Fruit fly (Drosophila melanogaster) whole organism, embryonic: ENCODE measurements around the gene CG6034.

Source experiments
- Bteb2 ChIP-seq: fragments of 200-800 bp; sonication (Bioruptor generic); optimal IDR thresholded peaks from 2 replicates; lab custom pipeline; 2016; ENCODE audit warnings: missing biosample characterization, missing genetic modification characterization
- CG10274 ChIP-seq: fragments of 200-800 bp; sonication (Bioruptor generic); optimal IDR thresholded peaks from 3 replicates; lab custom pipeline; 2017; ENCODE audit warnings: missing biosample characterization, mild to moderate bottlenecking, missing genetic modification characterization
- CG10431 ChIP-seq: fragments of 200-800 bp; sonication (Bioruptor generic); optimal IDR thresholded peaks from 3 replicates; lab custom pipeline; 2018; ENCODE audit warnings: missing biosample characterization, mild to moderate bottlenecking, missing genetic modification characterization
- CG14710 ChIP-seq: fragments of 200-800 bp; sonication (Bioruptor generic); optimal IDR thresholded peaks from 3 replicates; lab custom pipeline; 2019; ENCODE audit warnings: missing biosample characterization, mild to moderate bottlenecking, missing genetic modification characterization, moderate library complexity
- CG1529 ChIP-seq: fragments of 200-800 bp; sonication (Bioruptor generic); optimal IDR thresholded peaks from 3 replicates; lab custom pipeline; 2018; ENCODE audit warnings: missing biosample characterization, missing genetic modification characterization
- CG15479 ChIP-seq: fragments of 200-800 bp; sonication (Bioruptor generic); optimal IDR thresholded peaks from 3 replicates; lab custom pipeline; 2019; ENCODE audit warnings: missing biosample characterization, mild to moderate bottlenecking, missing genetic modification characterization, moderate library complexity
- CG16779 ChIP-seq: fragments of 200-800 bp; sonication (Bioruptor generic); IDR thresholded peaks from 2 replicates; pipeline ENCODE4 v1.3.6; 2022; ENCODE audit warnings: missing biosample characterization, missing genetic modification characterization
- CG17912 ChIP-seq: fragments of 200-800 bp; sonication (Bioruptor generic); optimal IDR thresholded peaks from 2 replicates; lab custom pipeline; 2018; ENCODE audit warnings: missing biosample characterization, mild to moderate bottlenecking, missing genetic modification characterization
- CG31224 ChIP-seq: fragments of 200-800 bp; sonication (Bioruptor generic); IDR thresholded peaks from 2 replicates; pipeline ENCODE4 v1.3.6; 2022; ENCODE audit warnings: missing biosample characterization, missing genetic modification characterization
- CG33557 ChIP-seq: fragments of 200-800 bp; sonication (Bioruptor generic); optimal IDR thresholded peaks from 2 replicates; lab custom pipeline; 2019; ENCODE audit warnings: missing biosample characterization, mild to moderate bottlenecking, missing genetic modification characterization, moderate library complexity
- CG5245 ChIP-seq: fragments of 200-800 bp; sonication (Bioruptor generic); optimal IDR thresholded peaks from 3 replicates; lab custom pipeline; 2016; ENCODE audit warnings: missing biosample characterization, missing genetic modification characterization
- CG6654 ChIP-seq: fragments of 200-800 bp; sonication (Bioruptor generic); optimal IDR thresholded peaks from 2 replicates; lab custom pipeline; 2017; ENCODE audit warnings: missing biosample characterization, mild to moderate bottlenecking, missing genetic modification characterization
- CG6791 ChIP-seq: fragments of 200-800 bp; sonication (Bioruptor generic); IDR thresholded peaks from 3 replicates; pipeline ENCODE4 v1.3.6; 2022; ENCODE audit warnings: missing biosample characterization, missing genetic modification characterization; ENCODE audit not compliant: partially characterized antibody
- CG7357 ChIP-seq: fragments of 200-800 bp; sonication (Bioruptor generic); IDR thresholded peaks from 3 replicates; pipeline ENCODE4 v1.3.6; 2022; ENCODE audit warnings: missing biosample characterization, missing genetic modification characterization
- CG7556 ChIP-seq: fragments of 200-800 bp; sonication (Bioruptor generic); optimal IDR thresholded peaks from 2 replicates; lab custom pipeline; 2017; ENCODE audit warnings: missing biosample characterization, mild to moderate bottlenecking, missing genetic modification characterization
- CG7786 ChIP-seq: fragments of 200-800 bp; sonication (Bioruptor generic); optimal IDR thresholded peaks from 2 replicates; lab custom pipeline; 2016; ENCODE audit warnings: missing biosample characterization, missing genetic modification characterization
- CG8924 ChIP-seq: fragments of 200-800 bp; optimal IDR thresholded peaks from 3 replicates; lab custom pipeline; 2019; ENCODE audit warnings: missing biosample characterization, mild to moderate bottlenecking, missing genetic modification characterization, moderate library complexity
- CG9215 ChIP-seq: fragments of 200-800 bp; sonication (Bioruptor generic); IDR thresholded peaks from 2 replicates; pipeline ENCODE4 v1.3.6; 2022; ENCODE audit warnings: missing biosample characterization, missing genetic modification characterization
- Dbx ChIP-seq: fragments of 200-800 bp; sonication (Bioruptor generic); IDR thresholded peaks from 3 replicates; pipeline ENCODE4 v1.3.6; 2022; ENCODE audit warnings: missing biosample characterization, missing genetic modification characterization
- Dfd ChIP-seq, 2 experiments: fragments of >200 bp; optimal IDR thresholded peaks; 2 replicates each; lab custom pipeline; 2017; ENCODE audit warnings: missing biosample characterization in 2 of 2, missing genetic modification characterization in 2 of 2
- Dref ChIP-seq: fragments of 200-800 bp; sonication (Bioruptor generic); IDR thresholded peaks from 2 replicates; pipeline ENCODE4 v1.3.6; 2022; ENCODE audit warnings: missing biosample characterization, missing genetic modification characterization
- Ets97D ChIP-seq: fragments of 200-800 bp; sonication (Bioruptor generic); optimal IDR thresholded peaks from 3 replicates; lab custom pipeline; 2016; ENCODE audit warnings: missing biosample characterization, missing genetic modification characterization
- HLHmδ ChIP-seq: fragments of 200-800 bp; sonication (Bioruptor generic); optimal IDR thresholded peaks from 2 replicates; lab custom pipeline; 2018; ENCODE audit warnings: missing biosample characterization, mild to moderate bottlenecking, missing genetic modification characterization, moderate library complexity
- Hr78 ChIP-seq, 2 experiments: fragments of 200-800 bp in 1 of 2; fragments of >200 bp in 1 of 2; sonication (Bioruptor generic) in 1 of 2; optimal IDR thresholded peaks; 2 replicates each; lab custom pipeline; 2017 to 2019; ENCODE audit warnings: missing biosample characterization in 2 of 2, missing genetic modification characterization in 2 of 2, mild to moderate bottlenecking in 1 of 2, moderate library complexity in 1 of 2
- Max ChIP-seq: fragments of 200-800 bp; sonication (Bioruptor generic); optimal IDR thresholded peaks from 2 replicates; lab custom pipeline; 2016; ENCODE audit warnings: missing biosample characterization, mild to moderate bottlenecking, missing genetic modification characterization
- NFAT ChIP-seq: fragments of 200-800 bp; sonication (Bioruptor generic); IDR thresholded peaks from 2 replicates; pipeline ENCODE4 v1.3.6; 2022; ENCODE audit warnings: missing biosample characterization, missing genetic modification characterization
- NK7.1 ChIP-seq: fragments of 200-800 bp; sonication (Bioruptor generic); optimal IDR thresholded peaks from 3 replicates; lab custom pipeline; 2016; ENCODE audit warnings: missing biosample characterization, missing genetic modification characterization
- PHDP ChIP-seq: fragments of 200-800 bp; sonication (Bioruptor generic); optimal IDR thresholded peaks from 3 replicates; lab custom pipeline; 2018; ENCODE audit warnings: missing biosample characterization, mild to moderate bottlenecking, missing genetic modification characterization, moderate library complexity
- Spps ChIP-seq: fragments of 200-800 bp; sonication (Bioruptor generic); optimal IDR thresholded peaks from 2 replicates; lab custom pipeline; 2018; ENCODE audit warnings: missing biosample characterization, mild to moderate bottlenecking, missing genetic modification characterization
- Sry-δ ChIP-seq: fragments of 200-800 bp; sonication (Bioruptor generic); optimal IDR thresholded peaks from 2 replicates; lab custom pipeline; 2016; ENCODE audit warnings: missing biosample characterization, missing genetic modification characterization
- Vsx1 ChIP-seq: fragments of 200-800 bp; sonication (Bioruptor generic); optimal IDR thresholded peaks from 2 replicates; lab custom pipeline; 2017; ENCODE audit warnings: missing biosample characterization, mild to moderate bottlenecking, missing genetic modification characterization, missing genetic modification reagents
- aop ChIP-seq: fragments of 200-800 bp; sonication (Bioruptor generic); IDR thresholded peaks from 2 replicates; pipeline ENCODE4 v1.3.6; 2022; ENCODE audit warnings: missing biosample characterization, missing genetic modification characterization
- cato ChIP-seq: fragments of 200-800 bp; sonication (Bioruptor generic); optimal IDR thresholded peaks from 2 replicates; lab custom pipeline; 2016; ENCODE audit warnings: missing biosample characterization, missing genetic modification characterization, borderline replicate concordance
- chif ChIP-seq, 2 experiments: fragments of 200-800 bp; sonication (Bioruptor generic); optimal IDR thresholded peaks; 3 replicates each; lab custom pipeline; 2016; ENCODE audit warnings: missing biosample characterization in 2 of 2, missing genetic modification characterization in 2 of 2
- chn ChIP-seq: fragments of 200-800 bp; sonication (Bioruptor generic); optimal IDR thresholded peaks from 2 replicates; lab custom pipeline; 2016; ENCODE audit warnings: missing biosample characterization, missing genetic modification characterization
- corto ChIP-seq: fragments of 200-800 bp; sonication (Bioruptor generic); optimal IDR thresholded peaks from 2 replicates; lab custom pipeline; 2016; ENCODE audit warnings: missing biosample characterization, mild to moderate bottlenecking, missing genetic modification characterization, moderate library complexity
- crol ChIP-seq: fragments of 200-800 bp; sonication (Bioruptor generic); IDR thresholded peaks from 2 replicates; pipeline ENCODE4 v1.3.6; 2022; ENCODE audit warnings: missing biosample characterization, missing genetic modification characterization
- gcm ChIP-seq: fragments of 200-800 bp; sonication (Bioruptor generic); optimal IDR thresholded peaks from 2 replicates; lab custom pipeline; 2019; ENCODE audit warnings: missing biosample characterization, mild to moderate bottlenecking, missing genetic modification characterization, moderate library complexity
- ham ChIP-seq: fragments of 200-800 bp; sonication (Bioruptor generic); IDR thresholded peaks from 2 replicates; pipeline ENCODE4 v1.3.6; 2022; ENCODE audit warnings: missing biosample characterization, missing genetic modification characterization
- knrl ChIP-seq: fragments of 200-800 bp; sonication (Bioruptor generic); IDR thresholded peaks from 3 replicates; pipeline ENCODE4 v1.3.6; 2022; ENCODE audit warnings: missing biosample characterization, missing genetic modification characterization; ENCODE audit not compliant: partially characterized antibody
- lola ChIP-seq, 3 experiments: fragments of >200 bp in 2 of 3; fragments of 200-800 bp in 1 of 3; sonication (Bioruptor generic) in 1 of 3; optimal IDR thresholded peaks; 2 replicates each; lab custom pipeline; 2017 to 2019; ENCODE audit warnings: missing biosample characterization in 3 of 3, missing genetic modification characterization in 3 of 3, mild to moderate bottlenecking in 1 of 3, moderate library complexity in 1 of 3
- pho ChIP-seq: fragments of 200-800 bp; sonication (Bioruptor generic); optimal IDR thresholded peaks from 2 replicates; lab custom pipeline; 2016; ENCODE audit warnings: missing biosample characterization, missing genetic modification characterization
- pros ChIP-seq: fragments of 200-800 bp; sonication (Bioruptor generic); optimal IDR thresholded peaks from 3 replicates; lab custom pipeline; 2019; ENCODE audit warnings: missing biosample characterization, mild to moderate bottlenecking, missing genetic modification characterization, moderate library complexity
- seq ChIP-seq: fragments of 200-800 bp; sonication (Bioruptor generic); IDR thresholded peaks from 2 replicates; pipeline ENCODE4 v1.3.6; 2022; ENCODE audit warnings: missing biosample characterization, missing genetic modification characterization
- sna ChIP-seq: fragments of 200-800 bp; sonication (Bioruptor generic); IDR thresholded peaks from 2 replicates; pipeline ENCODE4 v1.3.6; 2022; ENCODE audit warnings: missing biosample characterization, missing genetic modification characterization; ENCODE audit not compliant: partially characterized antibody
- trh ChIP-seq: fragments of 200-800 bp; sonication (Bioruptor generic); optimal IDR thresholded peaks from 2 replicates; lab custom pipeline; 2016; ENCODE audit warnings: missing biosample characterization, missing genetic modification characterization
- vvl ChIP-seq: fragments of 200-800 bp; sonication (Bioruptor generic); IDR thresholded peaks from 2 replicates; pipeline ENCODE4 v1.3.6; 2022; ENCODE audit warnings: missing biosample characterization, missing genetic modification characterization
- yki ChIP-seq: fragments of >200 bp; optimal IDR thresholded peaks from 3 replicates; lab custom pipeline; 2018

CG6034 gene

dm6 chr3L:17757156-17758083 is 10.8 kb upstream of the CG6034 start (continued):
- TF ChIP-seq crol (peak; percentile 88), CG6654 (GFP tag; lab: Kevin White, UChicago) (peak; percentile 75), Ets97D (peak; percentile 7), Sry-δ (GFP tag; lab: Kevin White, UChicago) (no peak), ham (GFP tag; lab: Robert Waterston, UW) (no peak), CG7357 (peak; percentile 59; the same call in 1 of the 3 replicates), Dfd (GFP tag; optimal IDR thresholded peaks at IDR 0.05; lab: Kevin White, UChicago) (no peak), CG10274 (GFP tag; lab: Kevin White, UChicago) (peak; percentile 25), CG5245 (GFP tag; lab: Kevin White, UChicago) (peak; percentile 69), chif (GFP tag; optimal IDR thresholded peaks at IDR 0.05; lab: Kevin White, UChicago) (peak; percentile 57 to 80), yki (lab: Kevin White, UChicago) (no peak), sna (GFP tag; lab: Robert Waterston, UW) (no peak), CG9215 (GFP tag; lab: Robert Waterston, UW) (no peak), Bteb2 (GFP tag; lab: Kevin White, UChicago) (no peak), Spps (tag; lab: Kevin White, UChicago) (peak; percentile 88), CG6791 (peak; percentile 40; the same call in 1 of the 3 replicates), Dref (no peak), CG8924 (tag; lab: Kevin White, UChicago) (peak; percentile 89), CG31224 (GFP tag; lab: Robert Waterston, UW) (no peak), cato (GFP tag; lab: Kevin White, UChicago) (peak; percentile 63), Hr78 (GFP tag; optimal IDR thresholded peaks at IDR 0.05; lab: Kevin White, UChicago) (peak in 1 of 2 experiments; percentile 72), vvl (GFP tag; lab: Robert Waterston, UW) (peak; percentile 78), CG10431 (GFP tag; lab: Kevin White, UChicago) (peak; percentile 80), knrl (GFP tag; lab: Robert Waterston, UW) (no peak), CG1529 (GFP tag; lab: Kevin White, UChicago) (peak; percentile 88), CG15479 (GFP tag; lab: Kevin White, UChicago) (peak; percentile 63), aop (GFP tag; lab: Robert Waterston, UW) (no peak), HLHmδ (peak; percentile 69), Dbx (GFP tag; lab: Robert Waterston, UW) (no peak), NFAT (no peak), CG16779 (GFP tag; lab: Robert Waterston, UW) (no peak), CG14710 (tag; lab: Kevin White, UChicago) (peak; percentile 91), CG7556 (GFP tag; lab: Kevin White, UChicago) (peak; percentile 92), Max (GFP tag; lab: Kevin White, UChicago) (peak; percentile 76), Vsx1 (GFP tag; lab: Kevin White, UChicago) (peak; percentile 63), CG33557 (GFP tag; lab: Kevin White, UChicago) (peak; percentile 90), PHDP (tag; lab: Kevin White, UChicago) (peak; percentile 61), pros (peak; percentile 88), seq (peak; percentile 54), CG7786 (GFP tag; lab: Kevin White, UChicago) (peak; percentile 15), pho (GFP tag; lab: Kevin White, UChicago) (no peak), corto (GFP tag; lab: Kevin White, UChicago) (no peak), CG17912 (GFP tag; lab: Kevin White, UChicago) (no peak), gcm (GFP tag; lab: Kevin White, UChicago) (peak; percentile 87), NK7.1 (GFP tag; lab: Kevin White, UChicago) (peak; percentile 35), trh (GFP tag; lab: Kevin White, UChicago) (peak; percentile 37), chn (peak; percentile 78), lola (GFP tag; optimal IDR thresholded peaks at IDR 0.05; lab: Kevin White, UChicago) (peak in 1 of 3 experiments; percentile 96)
